Worm (Caenorhabditis elegans) whole organism, mixed stage, embryonic: ENCODE data around the gene R11G10.3.

Experiments
- M03D4.4 ChIP-seq: sonication (generic microtip); optimal IDR thresholded peaks from 2 replicates; lab custom pipeline; 2017; ENCODE audit warnings: mild to moderate bottlenecking, missing genetic modification characterization, missing compliant biosample characterization
- bed-3 ChIP-seq: fragments of 200-800 bp; sonication (Bioruptor generic); optimal IDR thresholded peaks from 3 replicates; lab custom pipeline; 2018; ENCODE audit warnings: mild to moderate bottlenecking, missing genetic modification characterization, moderate library complexity, missing compliant biosample characterization
- blmp-1 ChIP-seq: fragments of 150-350 bp; optimal IDR thresholded peaks from 2 replicates; lab custom pipeline; 2014; ENCODE audit warnings: missing biosample characterization, missing genetic modification characterization
- ceh-43 ChIP-seq: fragments of 200-800 bp; sonication (Bioruptor generic); optimal IDR thresholded peaks from 2 replicates; lab custom pipeline; 2018; ENCODE audit warnings: mild to moderate bottlenecking, missing genetic modification characterization, moderate library complexity, missing compliant biosample characterization
- ceh-83 ChIP-seq: fragments of 200-800 bp; sonication (Bioruptor generic); optimal IDR thresholded peaks from 2 replicates; lab custom pipeline; 2018; ENCODE audit warnings: mild to moderate bottlenecking, missing genetic modification characterization, missing compliant biosample characterization
- ces-1 ChIP-seq: fragments of 150-350 bp; optimal IDR thresholded peaks from 2 replicates; lab custom pipeline; 2014; ENCODE audit warnings: missing biosample characterization, missing genetic modification reagents, missing genetic modification characterization
- cnd-1 ChIP-seq: fragments of 200-800 bp; sonication (Bioruptor generic); optimal IDR thresholded peaks from 2 replicates; lab custom pipeline; 2018; ENCODE audit warnings: mild to moderate bottlenecking, missing genetic modification characterization, missing compliant biosample characterization
- drap-1 ChIP-seq: fragments of 200-800 bp; sonication (Bioruptor generic); optimal IDR thresholded peaks from 3 replicates; lab custom pipeline; 2018; ENCODE audit warnings: mild to moderate bottlenecking, missing genetic modification characterization, missing compliant biosample characterization
- elt-3 ChIP-seq: fragments of 150-350 bp; optimal IDR thresholded peaks from 2 replicates; lab custom pipeline; 2014; ENCODE audit warnings: missing biosample characterization, missing genetic modification characterization
- flh-1 ChIP-seq: fragments of 200-800 bp; sonication (Bioruptor generic); optimal IDR thresholded peaks from 2 replicates; lab custom pipeline; 2018; ENCODE audit warnings: mild to moderate bottlenecking, missing genetic modification characterization, moderate library complexity, missing compliant biosample characterization
- ham-2 ChIP-seq: fragments of 200-800 bp; sonication (Bioruptor generic); optimal IDR thresholded peaks from 2 replicates; lab custom pipeline; 2018; ENCODE audit warnings: mild to moderate bottlenecking, missing genetic modification characterization, missing compliant biosample characterization
- hlh-1 ChIP-seq: fragments of 150-350 bp; optimal IDR thresholded peaks from 2 replicates; lab custom pipeline; 2014; ENCODE audit warnings: missing biosample characterization, missing genetic modification reagents, missing genetic modification characterization
- lin-13 ChIP-seq: fragments of 150-350 bp; optimal IDR thresholded peaks from 2 replicates; lab custom pipeline; 2014; ENCODE audit warnings: missing biosample characterization, missing genetic modification characterization
- lin-32 ChIP-seq: fragments of 200-800 bp; sonication (Bioruptor generic); optimal IDR thresholded peaks from 2 replicates; lab custom pipeline; 2018; ENCODE audit warnings: mild to moderate bottlenecking, missing genetic modification characterization, missing compliant biosample characterization
- lsy-2 ChIP-seq: fragments of 150-350 bp; optimal IDR thresholded peaks from 2 replicates; lab custom pipeline; 2014; ENCODE audit warnings: missing biosample characterization, missing genetic modification characterization
- mab-5 ChIP-seq: fragments of 150-350 bp; optimal IDR thresholded peaks from 2 replicates; lab custom pipeline; 2014; ENCODE audit warnings: missing biosample characterization, missing genetic modification characterization
- mep-1 ChIP-seq: fragments of 150-350 bp; optimal IDR thresholded peaks from 2 replicates; lab custom pipeline; 2017; ENCODE audit warnings: missing biosample characterization, missing genetic modification reagents, missing genetic modification characterization, inconsistent platforms
- mls-2 ChIP-seq: sonication (generic microtip); optimal IDR thresholded peaks from 2 replicates; lab custom pipeline; 2016; ENCODE audit warnings: mild to moderate bottlenecking, missing genetic modification characterization, moderate library complexity, missing compliant biosample characterization
- nhr-12 ChIP-seq: fragments of 150-350 bp; optimal IDR thresholded peaks from 2 replicates; lab custom pipeline; 2014; ENCODE audit warnings: missing biosample characterization, missing genetic modification characterization
- nhr-2 ChIP-seq: fragments of 150-350 bp; optimal IDR thresholded peaks from 2 replicates; lab custom pipeline; 2014; ENCODE audit warnings: missing biosample characterization, missing genetic modification characterization
- nhr-237 ChIP-seq: fragments of 150-350 bp; optimal IDR thresholded peaks from 2 replicates; lab custom pipeline; 2014; ENCODE audit warnings: missing biosample characterization, missing genetic modification characterization
- nhr-28 ChIP-seq: fragments of 150-350 bp; optimal IDR thresholded peaks from 2 replicates; lab custom pipeline; 2014; ENCODE audit warnings: missing biosample characterization, missing genetic modification characterization
- nhr-76 ChIP-seq: sonication (generic microtip); optimal IDR thresholded peaks from 2 replicates; lab custom pipeline; 2017; ENCODE audit warnings: missing biosample characterization, missing genetic modification characterization
- pha-4 ChIP-seq: fragments of 150-350 bp; optimal IDR thresholded peaks from 2 replicates; lab custom pipeline; 2018; ENCODE audit warnings: missing biosample characterization, missing genetic modification reagents, missing genetic modification characterization
- sem-2 ChIP-seq: fragments of 200-800 bp; sonication (Bioruptor generic); optimal IDR thresholded peaks from 2 replicates; lab custom pipeline; 2018; ENCODE audit warnings: mild to moderate bottlenecking, missing genetic modification characterization, missing compliant biosample characterization
- snpc-4 ChIP-seq: fragments of 150-350 bp; optimal IDR thresholded peaks from 2 replicates; lab custom pipeline; 2014; ENCODE audit warnings: missing biosample characterization, missing genetic modification characterization
- sptf-1 ChIP-seq: sonication (generic microtip); optimal IDR thresholded peaks from 2 replicates; lab custom pipeline; 2017; ENCODE audit warnings: mild to moderate bottlenecking, missing genetic modification characterization, moderate library complexity, missing compliant biosample characterization
- unc-39 ChIP-seq: fragments of 150-350 bp; optimal IDR thresholded peaks from 2 replicates; lab custom pipeline; 2014; ENCODE audit warnings: missing biosample characterization, missing genetic modification characterization
- unc-62 ChIP-seq: fragments of 150-350 bp; optimal IDR thresholded peaks from 2 replicates; lab custom pipeline; 2014; ENCODE audit warnings: missing biosample characterization, missing genetic modification reagents, missing genetic modification characterization
- zip-8 ChIP-seq: fragments of 150-350 bp; optimal IDR thresholded peaks from 2 replicates; lab custom pipeline; 2014; ENCODE audit warnings: missing biosample characterization, missing genetic modification characterization
- ztf-11 ChIP-seq: fragments of 150-350 bp; optimal IDR thresholded peaks from 2 replicates; lab custom pipeline; 2014; ENCODE audit warnings: missing biosample characterization, missing genetic modification characterization

R11G10.3 gene

ce11 chrV:13565781-13566180 lies 42.5 kb downstream of the R11G10.3 start, which contains the start of gene slrp-1:
slrp-1 (plus strand) TSS chrV:13565863.
- TF ChIP-seq ham-2 (GFP tag; lab: Kevin White, UChicago): no peak

- TF ChIP-seq unc-39 (tag; lab: Kevin White, UChicago) (no peak), mls-2 (tag; lab: Kevin White, UChicago) (no peak), nhr-12 (tag; lab: Kevin White, UChicago) (no peak), nhr-237 (no peak), elt-3 (no peak)
These were observed 43.7 kb downstream of the R11G10.3 start for ce11 chrV:13566967-13567366.

- TF ChIP-seq nhr-76 (tag; lab: Kevin White, UChicago) (no peak), sptf-1 (tag; lab: Kevin White, UChicago) (no peak), drap-1 (no peak), nhr-28 (tag; lab: Kevin White, UChicago) (no peak), bed-3 (GFP tag; lab: Kevin White, UChicago) (no peak), snpc-4 (no peak), pha-4 (tag; lab: Kevin White, UChicago) (no peak), ceh-83 (GFP tag; lab: Kevin White, UChicago) (no peak), M03D4.4 (tag; lab: Kevin White, UChicago) (no peak), lin-13 (tag; lab: Kevin White, UChicago) (no peak), sem-2 (GFP tag; lab: Kevin White, UChicago) (no peak), unc-39 (tag; lab: Kevin White, UChicago) (no peak), unc-62 (GFP tag; lab: Kevin White, UChicago) (no peak), mep-1 (tag; lab: Kevin White, UChicago) (peak; percentile 27), nhr-12 (tag; lab: Kevin White, UChicago) (no peak), blmp-1 (no peak), nhr-2 (tag; lab: Kevin White, UChicago) (peak; percentile 19), nhr-237 (no peak), mab-5 (no peak), ztf-11 (tag; lab: Kevin White, UChicago) (no peak), lin-32 (GFP tag; lab: Kevin White, UChicago) (no peak), cnd-1 (tag; lab: Kevin White, UChicago) (no peak), ham-2 (GFP tag; lab: Kevin White, UChicago) (no peak), lsy-2 (tag; lab: Kevin White, UChicago) (peak; percentile 49), zip-8 (tag; lab: Kevin White, UChicago) (no peak), elt-3 (no peak)
These were observed 45.2 kb downstream of the R11G10.3 start, which contains the start of the genes nuaf-1 and bir-2 for ce11 chrV:13568533-13568932. nuaf-1 (minus strand) TSS chrV:13568630. bir-2 (plus strand) TSS chrV:13568850.

ce11 chrV:13571714-13572258 lies 48.5 kb downstream of the R11G10.3 start, which contains the start of gene C50B8.4:
C50B8.4 (plus strand) TSS chrV:13572012.
- TF ChIP-seq mep-1 (tag; lab: Kevin White, UChicago): no peak
- no peak for TF ChIP-seq elt-3
- no peak for TF ChIP-seq ceh-43 (GFP tag; lab: Kevin White, UChicago)
- no peak for TF ChIP-seq lin-13 (tag; lab: Kevin White, UChicago)
- TF ChIP-seq ces-1: no peak

ce11 chrV:13575866-13576265 lies 52.6 kb downstream of the R11G10.3 start:
- TF ChIP-seq flh-1 (GFP tag; lab: Kevin White, UChicago) (no peak), pha-4 (tag; lab: Kevin White, UChicago) (peak; percentile 94)
- TF ChIP-seq, all 35 proteins: peak for 1

- TF ChIP-seq nhr-2 (tag; lab: Kevin White, UChicago) (no peak), cnd-1 (tag; lab: Kevin White, UChicago) (no peak), mab-5 (no peak), mep-1 (tag; lab: Kevin White, UChicago) (no peak), M03D4.4 (tag; lab: Kevin White, UChicago) (no peak), unc-62 (GFP tag; lab: Kevin White, UChicago) (no peak), lin-32 (GFP tag; lab: Kevin White, UChicago) (no peak), ces-1 (no peak), ceh-83 (GFP tag; lab: Kevin White, UChicago) (no peak), lsy-2 (tag; lab: Kevin White, UChicago) (no peak), bed-3 (GFP tag; lab: Kevin White, UChicago) (no peak), nhr-76 (tag; lab: Kevin White, UChicago) (no peak), unc-39 (tag; lab: Kevin White, UChicago) (no peak), nhr-12 (tag; lab: Kevin White, UChicago) (no peak), ham-2 (GFP tag; lab: Kevin White, UChicago) (no peak), hlh-1 (tag; lab: Kevin White, UChicago) (no peak), sem-2 (GFP tag; lab: Kevin White, UChicago) (no peak), lin-13 (tag; lab: Kevin White, UChicago) (no peak), snpc-4 (no peak), nhr-237 (no peak)
These were observed 53.5 kb downstream of the R11G10.3 start for ce11 chrV:13576828-13577227.
